Fruit fly (Drosophila melanogaster) whole organism, pupa: Measurements from ENCODE around the gene Sur-8.

Experiments used
- CG10348 ChIP-seq: fragments of 200-800 bp; sonication (Bioruptor generic); IDR thresholded peaks from 2 replicates; pipeline ENCODE4 v1.3.6; 2022; ENCODE audit warnings: missing biosample characterization, missing genetic modification characterization
- CG12605 ChIP-seq: fragments of 200-800 bp; sonication (Bioruptor generic); IDR thresholded peaks from 2 replicates; pipeline ENCODE4 v1.3.6; 2022; ENCODE audit warnings: missing biosample characterization, missing genetic modification characterization
- CG13204 ChIP-seq: fragments of 200-800 bp; sonication (Bioruptor generic); optimal IDR thresholded peaks from 2 replicates; lab custom pipeline; 2018; ENCODE audit warnings: missing biosample characterization, mild to moderate bottlenecking, missing genetic modification characterization, moderate library complexity
- CG14655 ChIP-seq: fragments of 200-800 bp; sonication (Bioruptor generic); optimal IDR thresholded peaks from 3 replicates; lab custom pipeline; 2017; ENCODE audit warnings: mild to moderate bottlenecking, missing biosample characterization, missing genetic modification reagents, missing genetic modification characterization
- CG15710 ChIP-seq: fragments of 200-800 bp; sonication (Bioruptor generic); optimal IDR thresholded peaks from 2 replicates; lab custom pipeline; 2018; ENCODE audit warnings: missing biosample characterization, mild to moderate bottlenecking, missing genetic modification characterization, moderate library complexity
- CG17806 ChIP-seq: fragments of 200-800 bp; sonication (Bioruptor generic); optimal IDR thresholded peaks from 2 replicates; lab custom pipeline; 2018; ENCODE audit warnings: missing biosample characterization, mild to moderate bottlenecking, missing genetic modification characterization, moderate library complexity
- CG32121 ChIP-seq: fragments of 200-800 bp; sonication (Bioruptor generic); IDR thresholded peaks from 2 replicates; pipeline ENCODE4 v1.3.6; 2022; ENCODE audit warnings: missing biosample characterization, missing genetic modification characterization
- CG34367 ChIP-seq: fragments of 200-800 bp; sonication (Bioruptor generic); optimal IDR thresholded peaks from 2 replicates; lab custom pipeline; 2018; ENCODE audit warnings: missing biosample characterization, mild to moderate bottlenecking, missing genetic modification characterization
- CG4496 ChIP-seq: fragments of 200-800 bp; sonication (Bioruptor generic); IDR thresholded peaks from 3 replicates; pipeline ENCODE4 v1.3.6; 2022; ENCODE audit warnings: missing biosample characterization, missing genetic modification characterization
- CG8159 ChIP-seq: fragments of 200-800 bp; sonication (Bioruptor generic); optimal IDR thresholded peaks from 3 replicates; lab custom pipeline; 2018; ENCODE audit warnings: missing biosample characterization, mild to moderate bottlenecking, missing genetic modification characterization, moderate library complexity
- CG8301 ChIP-seq: fragments of 200-800 bp; sonication (Bioruptor generic); optimal IDR thresholded peaks from 2 replicates; lab custom pipeline; 2018; ENCODE audit warnings: missing biosample characterization, mild to moderate bottlenecking, missing genetic modification characterization
- CG9948 ChIP-seq: fragments of 200-800 bp; sonication (Bioruptor generic); optimal IDR thresholded peaks from 2 replicates; lab custom pipeline; 2018; ENCODE audit warnings: missing biosample characterization, mild to moderate bottlenecking, missing genetic modification characterization, moderate library complexity
- D1 ChIP-seq: fragments of 200-800 bp; sonication (Bioruptor generic); optimal IDR thresholded peaks from 2 replicates; lab custom pipeline; 2018; ENCODE audit warnings: missing biosample characterization, mild to moderate bottlenecking, missing genetic modification characterization, moderate library complexity
- EcR ChIP-seq: fragments of 200-800 bp; sonication (Bioruptor generic); optimal IDR thresholded peaks from 3 replicates; lab custom pipeline; 2019; ENCODE audit warnings: missing biosample characterization, missing genetic modification characterization, mild to moderate bottlenecking, moderate library complexity, missing genetic modification reagents
- Ets98B ChIP-seq: fragments of 200-800 bp; sonication (Bioruptor generic); IDR thresholded peaks from 2 replicates; pipeline ENCODE4 v1.3.6; 2022; ENCODE audit warnings: missing biosample characterization, missing genetic modification characterization
- Pif1A ChIP-seq: fragments of 200-800 bp; sonication (Bioruptor generic); optimal IDR thresholded peaks from 3 replicates; lab custom pipeline; 2016; ENCODE audit warnings: missing biosample characterization, missing genetic modification characterization
- Pif1B ChIP-seq: fragments of 200-800 bp; sonication (Bioruptor generic); optimal IDR thresholded peaks from 3 replicates; lab custom pipeline; 2016; ENCODE audit warnings: missing biosample characterization, missing genetic modification characterization
- Snoo ChIP-seq: fragments of 200-800 bp; sonication (Bioruptor generic); optimal IDR thresholded peaks from 3 replicates; lab custom pipeline; 2017; ENCODE audit warnings: missing biosample characterization, mild to moderate bottlenecking, missing genetic modification characterization, inconsistent platforms
- fd96Ca ChIP-seq: fragments of 200-800 bp; sonication (Bioruptor generic); IDR thresholded peaks from 3 replicates; pipeline ENCODE4 v1.3.6; 2022; ENCODE audit warnings: missing biosample characterization, missing genetic modification characterization
- gl ChIP-seq: fragments of 200-800 bp; sonication (Bioruptor generic); optimal IDR thresholded peaks from 2 replicates; lab custom pipeline; 2018; ENCODE audit warnings: missing biosample characterization, mild to moderate bottlenecking, missing genetic modification characterization
- rn ChIP-seq: fragments of 200-800 bp; sonication (Bioruptor generic); IDR thresholded peaks from 2 replicates; pipeline ENCODE4 v1.3.6; 2022; ENCODE audit warnings: missing biosample characterization, missing genetic modification characterization

Sur-8 gene

dm6 chr3R:17430481-17430880 lies 28.2 kb upstream of the Sur-8 start:
- TF ChIP-seq CG17806 (tag; lab: Kevin White, UChicago), result no peak
- no peak for TF ChIP-seq Snoo (tag; lab: Kevin White, UChicago)
- TF ChIP-seq CG14655 (GFP tag; lab: Kevin White, UChicago), result peak; percentile 41
- peak; percentile 60 for TF ChIP-seq CG32121 (GFP tag; lab: Robert Waterston, UW)
- peak; percentile 74; the same call in 2 of the 3 replicates for TF ChIP-seq CG4496 (GFP tag; lab: Robert Waterston, UW)
- TF ChIP-seq Ets98B, result peak; percentile 64
- no peak for TF ChIP-seq CG9948 (tag; lab: Kevin White, UChicago)
- TF ChIP-seq CG8301 (tag; lab: Kevin White, UChicago), result peak; percentile 58

- no peak for TF ChIP-seq CG17806 (tag; lab: Kevin White, UChicago)
- no peak for TF ChIP-seq CG34367 (tag; lab: Kevin White, UChicago)
- no peak for TF ChIP-seq CG13204 (GFP tag; lab: Kevin White, UChicago)
- TF ChIP-seq EcR (GFP tag; lab: Kevin White, UChicago), result no peak
- no peak for TF ChIP-seq CG4496 (GFP tag; lab: Robert Waterston, UW)
- TF ChIP-seq rn (GFP tag; lab: Robert Waterston, UW), result no peak
- no peak for TF ChIP-seq Pif1B (GFP tag; lab: Kevin White, UChicago)
- no peak for TF ChIP-seq D1 (tag; lab: Kevin White, UChicago)
- no peak for TF ChIP-seq Ets98B
- no peak for TF ChIP-seq CG10348 (GFP tag; lab: Robert Waterston, UW)
- no peak for TF ChIP-seq CG12605 (GFP tag; lab: Robert Waterston, UW)
- TF ChIP-seq CG15710, result no peak
- no peak for TF ChIP-seq Pif1A (GFP tag; lab: Kevin White, UChicago)
- TF ChIP-seq CG9948 (tag; lab: Kevin White, UChicago), result no peak
- TF ChIP-seq gl, result no peak
- no peak for TF ChIP-seq CG8301 (tag; lab: Kevin White, UChicago)
- TF ChIP-seq fd96Ca (GFP tag; lab: Robert Waterston, UW), result no peak
- no peak for TF ChIP-seq CG32121 (GFP tag; lab: Robert Waterston, UW)
- no peak for TF ChIP-seq CG8159 (tag; lab: Kevin White, UChicago)
- no peak for TF ChIP-seq CG14655 (GFP tag; lab: Kevin White, UChicago)
These were observed 23.9 kb upstream of the Sur-8 start for dm6 chr3R:17426265-17426664.

dm6 chr3R:17425417-17425915 lies 23.2 kb upstream of the Sur-8 start, which contains the start of gene cysu:
TSS of gene cysu (plus strand) at chr3R:17425768.
- TF ChIP-seq CG4496 (GFP tag; lab: Robert Waterston, UW) (no peak), gl (no peak), CG10348 (GFP tag; lab: Robert Waterston, UW) (no peak)

- TF ChIP-seq fd96Ca (GFP tag; lab: Robert Waterston, UW) (no peak), Snoo (tag; lab: Kevin White, UChicago) (no peak), CG8159 (tag; lab: Kevin White, UChicago) (no peak), rn (GFP tag; lab: Robert Waterston, UW) (no peak)
These were observed 19.8 kb upstream of the Sur-8 start, which contains the start of gene CG14332 for dm6 chr3R:17422102-17422501. TSS of gene CG14332 (minus strand) at chr3R:17422202.

- no peak for TF ChIP-seq CG34367 (tag; lab: Kevin White, UChicago)
- no peak for TF ChIP-seq gl
- TF ChIP-seq rn (GFP tag; lab: Robert Waterston, UW), result no peak
- TF ChIP-seq Snoo (tag; lab: Kevin White, UChicago), result no peak
- TF ChIP-seq CG17806 (tag; lab: Kevin White, UChicago), result no peak
- no peak for TF ChIP-seq CG13204 (GFP tag; lab: Kevin White, UChicago)
These were observed 18.0 kb upstream of the Sur-8 start, which contains the start of gene CG42835 for dm6 chr3R:17420338-17420737. TSS of gene CG42835 (plus strand) at chr3R:17420638.

dm6 chr3R:17418459-17418858 lies 16.1 kb upstream of the Sur-8 start, which contains the start of gene CG42834:
TSS of gene CG42834 (plus strand) at chr3R:17418759.
- TF ChIP-seq rn (GFP tag; lab: Robert Waterston, UW) (no peak), CG12605 (GFP tag; lab: Robert Waterston, UW) (no peak), CG14655 (GFP tag; lab: Kevin White, UChicago) (no peak), Pif1A (GFP tag; lab: Kevin White, UChicago) (no peak), CG10348 (GFP tag; lab: Robert Waterston, UW) (no peak), CG13204 (GFP tag; lab: Kevin White, UChicago) (no peak), Ets98B (no peak), gl (no peak), CG4496 (GFP tag; lab: Robert Waterston, UW) (no peak), CG15710 (no peak), CG8159 (tag; lab: Kevin White, UChicago) (no peak), CG32121 (GFP tag; lab: Robert Waterston, UW) (no peak), fd96Ca (GFP tag; lab: Robert Waterston, UW) (no peak), EcR (GFP tag; lab: Kevin White, UChicago) (no peak)

dm6 chr3R:17417167-17417566 lies 14.9 kb upstream of the Sur-8 start, which contains the start of gene CG33333:
TSS of gene CG33333 (plus strand) at chr3R:17417467.
- TF ChIP-seq CG13204 (GFP tag; lab: Kevin White, UChicago) (no peak), CG8159 (tag; lab: Kevin White, UChicago) (no peak), CG32121 (GFP tag; lab: Robert Waterston, UW) (no peak), CG12605 (GFP tag; lab: Robert Waterston, UW) (no peak), rn (GFP tag; lab: Robert Waterston, UW) (no peak), fd96Ca (GFP tag; lab: Robert Waterston, UW) (no peak), CG8301 (tag; lab: Kevin White, UChicago) (no peak), CG17806 (tag; lab: Kevin White, UChicago) (no peak), CG4496 (GFP tag; lab: Robert Waterston, UW) (no peak), Snoo (tag; lab: Kevin White, UChicago) (no peak), CG9948 (tag; lab: Kevin White, UChicago) (no peak), EcR (GFP tag; lab: Kevin White, UChicago) (no peak), CG15710 (no peak), CG34367 (tag; lab: Kevin White, UChicago) (no peak), D1 (tag; lab: Kevin White, UChicago) (no peak), CG14655 (GFP tag; lab: Kevin White, UChicago) (no peak)
